Fruit fly (Drosophila melanogaster) whole organism, embryonic: ENCODE measurements around the gene Mer.

Source experiments
- Bgb ChIP-seq: fragments of 200-800 bp; sonication (Bioruptor generic); IDR thresholded peaks from 2 replicates; pipeline ENCODE4 v1.3.6; 2022; ENCODE audit warnings: missing biosample characterization, missing genetic modification characterization; ENCODE audit not compliant: partially characterized antibody
- C15 ChIP-seq: fragments of 200-800 bp; sonication (Bioruptor generic); IDR thresholded peaks from 3 replicates; pipeline ENCODE4 v1.3.6; 2022; ENCODE audit warnings: missing biosample characterization, missing genetic modification characterization
- CG10654 ChIP-seq: fragments of 200-800 bp; sonication (Bioruptor generic); optimal IDR thresholded peaks from 2 replicates; lab custom pipeline; 2016; ENCODE audit warnings: missing biosample characterization, missing genetic modification characterization
- CG11247 ChIP-seq: fragments of 200-800 bp; sonication (Bioruptor generic); IDR thresholded peaks from 2 replicates; pipeline ENCODE4 v1.3.6; 2022; ENCODE audit warnings: missing biosample characterization, missing genetic modification characterization
- CG12391 ChIP-seq: fragments of 200-800 bp; sonication (Bioruptor generic); optimal IDR thresholded peaks from 3 replicates; lab custom pipeline; 2018; ENCODE audit warnings: missing biosample characterization, mild to moderate bottlenecking, missing genetic modification characterization, moderate library complexity
- CG17359 ChIP-seq: fragments of 200-800 bp; sonication (Bioruptor generic); optimal IDR thresholded peaks from 3 replicates; lab custom pipeline; 2018; ENCODE audit warnings: missing biosample characterization, mild to moderate bottlenecking, missing genetic modification characterization, moderate library complexity
- CG3065 ChIP-seq: fragments of 200-800 bp; sonication (Bioruptor generic); optimal IDR thresholded peaks from 2 replicates; lab custom pipeline; 2016; ENCODE audit warnings: missing biosample characterization, missing genetic modification characterization
- CG32772 ChIP-seq: fragments of 200-800 bp; sonication (Bioruptor generic); IDR thresholded peaks from 2 replicates; pipeline ENCODE4 v1.3.6; 2022; ENCODE audit warnings: missing biosample characterization, missing genetic modification characterization
- CG4404 ChIP-seq: fragments of 200-800 bp; sonication (Bioruptor generic); IDR thresholded peaks from 2 replicates; pipeline ENCODE4 v1.3.6; 2022; ENCODE audit warnings: missing biosample characterization, missing genetic modification characterization
- CG4707 ChIP-seq: fragments of 200-800 bp; sonication (Bioruptor generic); optimal IDR thresholded peaks from 2 replicates; lab custom pipeline; 2018; ENCODE audit warnings: missing biosample characterization, mild to moderate bottlenecking, missing genetic modification characterization, moderate library complexity
- CG6683 ChIP-seq: fragments of 200-800 bp; sonication (Bioruptor generic); optimal IDR thresholded peaks from 2 replicates; lab custom pipeline; 2017; ENCODE audit warnings: missing biosample characterization, mild to moderate bottlenecking, missing genetic modification characterization, missing genetic modification reagents
- CG7839 ChIP-seq: fragments of 200-800 bp; sonication (Bioruptor generic); optimal IDR thresholded peaks from 3 replicates; lab custom pipeline; 2018; ENCODE audit warnings: missing biosample characterization, mild to moderate bottlenecking, missing genetic modification characterization, moderate library complexity
- CG7987 ChIP-seq: fragments of 200-800 bp; sonication (Bioruptor generic); optimal IDR thresholded peaks from 2 replicates; lab custom pipeline; 2018; ENCODE audit warnings: missing biosample characterization, mild to moderate bottlenecking, missing genetic modification characterization, moderate library complexity
- Chrac-16 ChIP-seq: fragments of 200-800 bp; sonication (Bioruptor generic); optimal IDR thresholded peaks from 3 replicates; lab custom pipeline; 2016; ENCODE audit warnings: missing biosample characterization, missing genetic modification characterization
- Dbx ChIP-seq: fragments of 200-800 bp; sonication (Bioruptor generic); IDR thresholded peaks from 3 replicates; pipeline ENCODE4 v1.3.6; 2022; ENCODE audit warnings: missing biosample characterization, missing genetic modification characterization
- Deaf1 ChIP-seq: fragments of 200-800 bp; optimal IDR thresholded peaks from 3 replicates; lab custom pipeline; 2019; ENCODE audit warnings: missing biosample characterization, mild to moderate bottlenecking, missing genetic modification characterization, moderate library complexity
- E2f2 ChIP-seq: fragments of 200-800 bp; sonication (Bioruptor generic); IDR thresholded peaks from 2 replicates; pipeline ENCODE4 v1.3.6; 2022; ENCODE audit warnings: missing biosample characterization, missing genetic modification characterization
- Hr39 ChIP-seq: fragments of >200 bp; optimal IDR thresholded peaks from 2 replicates; lab custom pipeline; 2017
- Hr78 ChIP-seq, 2 experiments: fragments of 200-800 bp in 1 of 2; fragments of >200 bp in 1 of 2; sonication (Bioruptor generic) in 1 of 2; optimal IDR thresholded peaks; 2 replicates each; lab custom pipeline; 2017 to 2019; ENCODE audit warnings: missing biosample characterization in 2 of 2, missing genetic modification characterization in 2 of 2, mild to moderate bottlenecking in 1 of 2, moderate library complexity in 1 of 2
- MTF-1 ChIP-seq: fragments of 200-800 bp; sonication (Bioruptor generic); optimal IDR thresholded peaks from 2 replicates; lab custom pipeline; 2018; ENCODE audit warnings: missing biosample characterization, mild to moderate bottlenecking, missing genetic modification characterization, borderline replicate concordance
- NC2α ChIP-seq: fragments of 200-800 bp; sonication (Bioruptor generic); optimal IDR thresholded peaks from 2 replicates; lab custom pipeline; 2016; ENCODE audit warnings: missing biosample characterization, missing genetic modification characterization
- Opbp ChIP-seq: fragments of 200-800 bp; sonication (Bioruptor generic); IDR thresholded peaks from 3 replicates; pipeline ENCODE4 v1.3.6; 2022; ENCODE audit warnings: missing biosample characterization, missing genetic modification characterization; ENCODE audit not compliant: partially characterized antibody
- Pdp1 ChIP-seq, 2 experiments: fragments of 200-800 bp; sonication (Bioruptor generic); optimal IDR thresholded peaks; 3 replicates each; lab custom pipeline; 2016; ENCODE audit warnings: missing biosample characterization in 2 of 2, missing genetic modification characterization in 2 of 2, mild to moderate bottlenecking in 1 of 2, moderate library complexity in 1 of 2
- Rx ChIP-seq: fragments of 200-800 bp; sonication (Bioruptor generic); IDR thresholded peaks from 2 replicates; pipeline ENCODE4 v1.3.6; 2022; ENCODE audit warnings: missing biosample characterization, missing genetic modification characterization
- Tbp ChIP-seq: fragments of >200 bp; optimal IDR thresholded peaks from 2 replicates; lab custom pipeline; 2018; ENCODE audit warnings: missing biosample characterization, missing genetic modification characterization
- bsh ChIP-seq, 2 experiments: fragments of 200-800 bp; sonication (Bioruptor generic); optimal IDR thresholded peaks; 2 replicates each; lab custom pipeline; 2017 to 2018; ENCODE audit warnings: mild to moderate bottlenecking in 2 of 2, missing biosample characterization in 2 of 2, missing genetic modification characterization in 2 of 2, moderate library complexity in 1 of 2
- cad ChIP-seq: fragments of >200 bp; optimal IDR thresholded peaks from 2 replicates; lab custom pipeline; 2017; ENCODE audit warnings: missing biosample characterization, missing genetic modification characterization
- caup ChIP-seq: fragments of 200-800 bp; sonication (Bioruptor generic); optimal IDR thresholded peaks from 3 replicates; lab custom pipeline; 2017; ENCODE audit warnings: missing biosample characterization, mild to moderate bottlenecking, missing genetic modification characterization, moderate library complexity; ENCODE audit not compliant: severe bottlenecking
- croc ChIP-seq: fragments of 200-800 bp; sonication (Bioruptor generic); conservative IDR thresholded peaks from 3 replicates; pipeline ENCODE4 v1.3.6; 2022; ENCODE audit warnings: missing biosample characterization, missing genetic modification characterization
- crol ChIP-seq: fragments of 200-800 bp; sonication (Bioruptor generic); IDR thresholded peaks from 2 replicates; pipeline ENCODE4 v1.3.6; 2022; ENCODE audit warnings: missing biosample characterization, missing genetic modification characterization
- esg ChIP-seq: fragments of 200-800 bp; sonication (Bioruptor generic); conservative IDR thresholded peaks from 2 replicates; pipeline ENCODE4 v1.3.6; 2022; ENCODE audit warnings: missing biosample characterization, missing genetic modification characterization
- fru ChIP-seq: fragments of >200 bp; optimal IDR thresholded peaks from 2 replicates; lab custom pipeline; 2017
- gfzf ChIP-seq: fragments of 200-800 bp; sonication (Bioruptor generic); optimal IDR thresholded peaks from 2 replicates; lab custom pipeline; 2016; ENCODE audit warnings: missing biosample characterization, mild to moderate bottlenecking, missing genetic modification characterization, moderate library complexity
- insv ChIP-seq, 2 experiments: fragments of 200-800 bp; sonication (Bioruptor generic); optimal IDR thresholded peaks; 3 replicates each; lab custom pipeline; 2016 to 2018; ENCODE audit warnings: missing biosample characterization in 2 of 2, missing genetic modification characterization in 2 of 2
- kay ChIP-seq: fragments of 200-800 bp; sonication (Bioruptor generic); optimal IDR thresholded peaks from 2 replicates; lab custom pipeline; 2016; ENCODE audit warnings: missing biosample characterization, missing genetic modification characterization
- lola ChIP-seq, 3 experiments: fragments of >200 bp in 2 of 3; fragments of 200-800 bp in 1 of 3; sonication (Bioruptor generic) in 1 of 3; optimal IDR thresholded peaks; 2 replicates each; lab custom pipeline; 2017 to 2019; ENCODE audit warnings: missing biosample characterization in 3 of 3, missing genetic modification characterization in 3 of 3, mild to moderate bottlenecking in 1 of 3, moderate library complexity in 1 of 3
- nerfin-1 ChIP-seq: fragments of 200-800 bp; sonication (Bioruptor generic); optimal IDR thresholded peaks from 3 replicates; lab custom pipeline; 2019; ENCODE audit warnings: missing biosample characterization, mild to moderate bottlenecking, missing genetic modification characterization, moderate library complexity
- nerfin-2 ChIP-seq: fragments of 200-800 bp; sonication (Bioruptor generic); IDR thresholded peaks from 2 replicates; pipeline ENCODE4 v1.3.6; 2022; ENCODE audit warnings: missing biosample characterization, missing genetic modification characterization; ENCODE audit not compliant: partially characterized antibody
- pan ChIP-seq, 4 experiments: fragments of >200 bp in 3 of 4; fragments of 200-800 bp in 1 of 4; sonication (Bioruptor generic) in 1 of 4; optimal IDR thresholded peaks in 3 of 4; IDR thresholded peaks in 1 of 4; 2 replicates each; pipeline versions ENCODE4 v1.3.6 to Lab custom; 2017 to 2022; ENCODE audit warnings: missing biosample characterization in 2 of 4, missing genetic modification characterization in 2 of 4, mixed read lengths in 1 of 4
- pita ChIP-seq: fragments of 200-800 bp; sonication (Bioruptor generic); optimal IDR thresholded peaks from 2 replicates; lab custom pipeline; 2017; ENCODE audit warnings: missing biosample characterization, mild to moderate bottlenecking, missing genetic modification characterization
- prd ChIP-seq, 3 experiments: fragments of >200 bp in 2 of 3; fragments of 200-800 bp in 1 of 3; sonication (Bioruptor generic) in 1 of 3; optimal IDR thresholded peaks in 2 of 3; IDR thresholded peaks in 1 of 3; 2 replicates in 2 of 3; 3 replicates in 1 of 3; pipeline versions ENCODE4 v1.3.6 to Lab custom; 2017 to 2022; ENCODE audit warnings: missing biosample characterization in 1 of 3, missing genetic modification characterization in 1 of 3
- sens-2 ChIP-seq: fragments of 200-800 bp; sonication (Bioruptor generic); IDR thresholded peaks from 2 replicates; pipeline ENCODE4 v1.3.6; 2022; ENCODE audit warnings: missing biosample characterization, missing genetic modification characterization
- slbo ChIP-seq: fragments of 200-800 bp; sonication (Bioruptor generic); IDR thresholded peaks from 2 replicates; pipeline ENCODE4 v1.3.6; 2022; ENCODE audit warnings: missing biosample characterization, missing genetic modification characterization
- ssp ChIP-seq: fragments of 200-800 bp; sonication (Bioruptor generic); IDR thresholded peaks from 2 replicates; pipeline ENCODE4 v1.3.6; 2022; ENCODE audit warnings: missing biosample characterization, missing genetic modification characterization
- stwl ChIP-seq: fragments of 200-800 bp; sonication (Bioruptor generic); optimal IDR thresholded peaks from 3 replicates; lab custom pipeline; 2018; ENCODE audit warnings: missing biosample characterization, mild to moderate bottlenecking, missing genetic modification characterization, moderate library complexity
- tx ChIP-seq: fragments of 200-800 bp; sonication (Bioruptor generic); optimal IDR thresholded peaks from 2 replicates; lab custom pipeline; 2016; ENCODE audit warnings: missing biosample characterization, missing genetic modification characterization
- vnd ChIP-seq: fragments of 200-800 bp; sonication (Bioruptor generic); IDR thresholded peaks from 3 replicates; pipeline ENCODE4 v1.3.6; 2022; ENCODE audit warnings: missing biosample characterization, missing genetic modification characterization; ENCODE audit not compliant: partially characterized antibody
- vvl ChIP-seq: fragments of 200-800 bp; sonication (Bioruptor generic); IDR thresholded peaks from 2 replicates; pipeline ENCODE4 v1.3.6; 2022; ENCODE audit warnings: missing biosample characterization, missing genetic modification characterization

Mer gene

dm6 chrX:19665684-19666141 is 27.6 kb downstream of the Mer start (continued):
- no peak for TF ChIP-seq sens-2
- no peak for TF ChIP-seq Hr39 (lab: Kevin White, UChicago)
- peak; percentile 52 for TF ChIP-seq Rx (GFP tag; lab: Robert Waterston, UW)
- no peak for TF ChIP-seq nerfin-1 (tag; lab: Kevin White, UChicago)
- TF ChIP-seq Tbp (GFP tag; lab: Kevin White, UChicago): no peak
- no peak for TF ChIP-seq CG4707
- peak; percentile 59; the same call in 1 of the 2 replicates for TF ChIP-seq vvl
- peak; percentile 85 for TF ChIP-seq slbo (GFP tag; lab: Robert Waterston, UW)
- no peak for TF ChIP-seq cad (GFP tag; lab: Kevin White, UChicago)
- TF ChIP-seq CG3065: no peak
- no peak; the same call in 1 of the 2 replicates for TF ChIP-seq esg
- no peak for TF ChIP-seq CG17359 (tag; lab: Kevin White, UChicago)
- no peak for TF ChIP-seq croc
- peak; percentile 13 for TF ChIP-seq CG12391 (tag; lab: Kevin White, UChicago)
- no peak for TF ChIP-seq MTF-1 (GFP tag; lab: Kevin White, UChicago)
- peak; percentile 55; the same call in 1 of the 2 replicates for TF ChIP-seq CG4404
- no peak for TF ChIP-seq pan (optimal IDR thresholded peaks at IDR 0.05; lab: Kevin White, UChicago)
- TF ChIP-seq pan (GFP tag; optimal IDR thresholded peaks at IDR 0.05 in 1 of 2, IDR thresholded peaks at IDR 0.05 in 1 of 2): peak in 1 of 2 experiments; percentile 51
- peak; percentile 28 for TF ChIP-seq Chrac-16 (GFP tag; lab: Kevin White, UChicago)
- TF ChIP-seq Opbp (GFP tag; lab: Robert Waterston, UW): peak; percentile 81
- peak; percentile 38 for TF ChIP-seq CG7839 (tag; lab: Kevin White, UChicago)
- TF ChIP-seq CG6683: no peak
- no peak for TF ChIP-seq CG10654 (GFP tag; lab: Kevin White, UChicago)
- TF ChIP-seq NC2α: no peak
- no peak for TF ChIP-seq CG7987
- no peak for TF ChIP-seq caup (GFP tag; lab: Kevin White, UChicago)
- no peak for TF ChIP-seq bsh (GFP tag; optimal IDR thresholded peaks at IDR 0.05; lab: Kevin White, UChicago)
- TF ChIP-seq Pdp1 (GFP tag; optimal IDR thresholded peaks at IDR 0.05; lab: Kevin White, UChicago): peak; percentile 27 to 43
- peak; percentile 43 for TF ChIP-seq Deaf1
- TF ChIP-seq pita (GFP tag; lab: Kevin White, UChicago): no peak
- TF ChIP-seq C15: no peak
- no peak for TF ChIP-seq kay (GFP tag; lab: Kevin White, UChicago)
- 0 out of 2 replicates have a peak, but pooled peaks have one; percentile 18 for TF ChIP-seq ssp (GFP tag; lab: Robert Waterston, UW)
- TF ChIP-seq prd (optimal IDR thresholded peaks at IDR 0.05; lab: Kevin White, UChicago): no peak
- TF ChIP-seq prd (GFP tag; IDR thresholded peaks at IDR 0.05; lab: Robert Waterston, UW): peak; percentile 78
- peak; percentile 80 for TF ChIP-seq Bgb (GFP tag; lab: Robert Waterston, UW)
- TF ChIP-seq CG11247 (GFP tag; lab: Robert Waterston, UW): peak; percentile 48; the same call in 1 of the 2 replicates
- no peak for TF ChIP-seq insv (GFP tag; optimal IDR thresholded peaks at IDR 0.05; lab: Kevin White, UChicago)
- peak; percentile 54; the same call in 1 of the 2 replicates for TF ChIP-seq nerfin-2 (GFP tag; lab: Robert Waterston, UW)
- TF ChIP-seq lola (GFP tag; optimal IDR thresholded peaks at IDR 0.05; lab: Kevin White, UChicago): no peak
- TF ChIP-seq crol: no peak
- no peak for TF ChIP-seq tx (GFP tag; lab: Kevin White, UChicago)
- TF ChIP-seq stwl (tag; lab: Kevin White, UChicago): no peak
- TF ChIP-seq fru: no peak
- peak; percentile 20; the same call in 1 of the 2 replicates for TF ChIP-seq E2f2 (GFP tag; lab: Robert Waterston, UW)
- peak; percentile 64 for TF ChIP-seq Dbx (GFP tag; lab: Robert Waterston, UW)
- peak; percentile 53; the same call in 1 of the 2 replicates for TF ChIP-seq CG32772 (GFP tag; lab: Robert Waterston, UW)
- peak in 1 of 2 experiments; percentile 2 for TF ChIP-seq Hr78 (GFP tag; optimal IDR thresholded peaks at IDR 0.05; lab: Kevin White, UChicago)
- no peak for TF ChIP-seq gfzf (GFP tag; lab: Kevin White, UChicago)
- peak; percentile 40; the same call in 1 of the 3 replicates for TF ChIP-seq vnd (GFP tag; lab: Robert Waterston, UW)
